Fruit fly (Drosophila melanogaster) whole organism, embryonic: ENCODE data around the gene Ptp10D.

ENCODE experiments used
- BEAF-32 ChIP-seq: fragments of 200-800 bp; sonication (Bioruptor generic); optimal IDR thresholded peaks from 3 replicates; lab custom pipeline; 2017; ENCODE audit warnings: missing biosample characterization, missing genetic modification characterization, mild to moderate bottlenecking, moderate library complexity, missing genetic modification reagents
- Blimp-1 ChIP-seq: fragments of 200-800 bp; sonication (Bioruptor generic); optimal IDR thresholded peaks from 3 replicates; lab custom pipeline; 2018; ENCODE audit warnings: missing biosample characterization, missing genetic modification characterization, mild to moderate bottlenecking, moderate library complexity, missing genetic modification reagents
- CG12769 ChIP-seq: fragments of 200-800 bp; sonication (Bioruptor generic); optimal IDR thresholded peaks from 2 replicates; lab custom pipeline; 2019; ENCODE audit warnings: missing biosample characterization, mild to moderate bottlenecking, missing genetic modification characterization, moderate library complexity
- CG13123 ChIP-seq: fragments of 200-800 bp; sonication (Bioruptor generic); optimal IDR thresholded peaks from 2 replicates; lab custom pipeline; 2016; ENCODE audit warnings: missing biosample characterization, missing genetic modification characterization
- CG13287 ChIP-seq: fragments of 200-800 bp; sonication (Bioruptor generic); IDR thresholded peaks from 2 replicates; pipeline ENCODE4 v1.3.6; 2022; ENCODE audit warnings: missing biosample characterization, missing genetic modification characterization; ENCODE audit not compliant: partially characterized antibody
- CG13296 ChIP-seq: fragments of 200-800 bp; sonication (Bioruptor generic); optimal IDR thresholded peaks from 3 replicates; lab custom pipeline; 2018; ENCODE audit warnings: missing biosample characterization, mild to moderate bottlenecking, missing genetic modification characterization
- CG13775 ChIP-seq: fragments of 200-800 bp; sonication (Bioruptor generic); optimal IDR thresholded peaks from 3 replicates; lab custom pipeline; 2017; ENCODE audit warnings: missing biosample characterization, mild to moderate bottlenecking, missing genetic modification characterization
- CG16863 ChIP-seq: fragments of 200-800 bp; sonication (Bioruptor generic); optimal IDR thresholded peaks from 3 replicates; lab custom pipeline; 2016; ENCODE audit warnings: missing biosample characterization, missing genetic modification characterization
- CG18262 ChIP-seq: fragments of 200-800 bp; optimal IDR thresholded peaks from 3 replicates; lab custom pipeline; 2019; ENCODE audit warnings: missing biosample characterization, mild to moderate bottlenecking, missing genetic modification characterization, moderate library complexity
- CG2120 ChIP-seq: fragments of 200-800 bp; sonication (Bioruptor generic); optimal IDR thresholded peaks from 3 replicates; lab custom pipeline; 2016; ENCODE audit warnings: missing biosample characterization, missing genetic modification characterization
- CG2678 ChIP-seq: fragments of 200-800 bp; sonication (Bioruptor generic); optimal IDR thresholded peaks from 3 replicates; lab custom pipeline; 2019; ENCODE audit warnings: missing biosample characterization, mild to moderate bottlenecking, missing genetic modification characterization, moderate library complexity
- CG3726 ChIP-seq: fragments of 200-800 bp; sonication (Bioruptor generic); IDR thresholded peaks from 3 replicates; pipeline ENCODE4, ENCODE4 v1.3.6; 2022; ENCODE audit warnings: missing biosample characterization, missing genetic modification characterization
- CG6175 ChIP-seq: fragments of 200-800 bp; sonication (Bioruptor generic); IDR thresholded peaks from 3 replicates; pipeline ENCODE4 v1.3.6; 2022; ENCODE audit warnings: missing biosample characterization, missing genetic modification characterization
- CG6854 ChIP-seq: fragments of 200-800 bp; sonication (Bioruptor generic); optimal IDR thresholded peaks from 3 replicates; lab custom pipeline; 2017; ENCODE audit warnings: missing biosample characterization, mild to moderate bottlenecking, missing genetic modification characterization
- CG8281 ChIP-seq: fragments of 200-800 bp; sonication (Bioruptor generic); optimal IDR thresholded peaks from 2 replicates; lab custom pipeline; 2018; ENCODE audit warnings: missing biosample characterization, mild to moderate bottlenecking, missing genetic modification characterization, moderate library complexity
- CG8290 ChIP-seq, 3 experiments: fragments of 200-800 bp; sonication (Bioruptor generic); optimal IDR thresholded peaks; 2 replicates each; lab custom pipeline; 2016 to 2019; ENCODE audit warnings: missing biosample characterization in 3 of 3, missing genetic modification characterization in 3 of 3, mild to moderate bottlenecking in 2 of 3, moderate library complexity in 1 of 3
- CG8388 ChIP-seq: fragments of 200-800 bp; sonication (Bioruptor generic); optimal IDR thresholded peaks from 2 replicates; lab custom pipeline; 2019; ENCODE audit warnings: missing biosample characterization, mild to moderate bottlenecking, missing genetic modification characterization, moderate library complexity
- CG8765 ChIP-seq: fragments of 200-800 bp; sonication (Bioruptor generic); IDR thresholded peaks from 2 replicates; pipeline ENCODE4 v1.3.6; 2022; ENCODE audit warnings: missing biosample characterization, missing genetic modification characterization
- D ChIP-seq, 2 experiments: fragments of 200-800 bp in 1 of 2; fragments of >200 bp in 1 of 2; sonication (Bioruptor generic) in 1 of 2; optimal IDR thresholded peaks; 2 replicates in 1 of 2; 3 replicates in 1 of 2; lab custom pipeline; 2017; ENCODE audit warnings: mild to moderate bottlenecking in 1 of 2, missing biosample characterization in 1 of 2, missing genetic modification characterization in 1 of 2, missing genetic modification reagents in 1 of 2
- Dad ChIP-seq: fragments of 200-800 bp; sonication (Bioruptor generic); optimal IDR thresholded peaks from 3 replicates; lab custom pipeline; 2016; ENCODE audit warnings: missing biosample characterization, missing genetic modification characterization
- Deaf1 ChIP-seq: fragments of 200-800 bp; optimal IDR thresholded peaks from 3 replicates; lab custom pipeline; 2019; ENCODE audit warnings: missing biosample characterization, mild to moderate bottlenecking, missing genetic modification characterization, moderate library complexity
- Doc3 ChIP-seq: fragments of 200-800 bp; sonication (Bioruptor generic); IDR thresholded peaks from 3 replicates; pipeline ENCODE4 v1.3.6; 2022; ENCODE audit warnings: missing biosample characterization, missing genetic modification characterization; ENCODE audit not compliant: partially characterized antibody
- Drgx ChIP-seq: fragments of 200-800 bp; sonication (Bioruptor generic); IDR thresholded peaks from 2 replicates; pipeline ENCODE4 v1.3.6; 2022; ENCODE audit warnings: missing biosample characterization, missing genetic modification characterization
- Hsf ChIP-seq: fragments of 200-800 bp; sonication (Bioruptor generic); optimal IDR thresholded peaks from 3 replicates; lab custom pipeline; 2016; ENCODE audit warnings: missing biosample characterization, missing genetic modification characterization
- Jarid2 ChIP-seq: fragments of 200-800 bp; sonication (Bioruptor generic); optimal IDR thresholded peaks from 3 replicates; lab custom pipeline; 2017; ENCODE audit warnings: mild to moderate bottlenecking, missing biosample characterization, missing genetic modification reagents, missing genetic modification characterization
- MTF-1 ChIP-seq: fragments of 200-800 bp; sonication (Bioruptor generic); optimal IDR thresholded peaks from 2 replicates; lab custom pipeline; 2018; ENCODE audit warnings: missing biosample characterization, mild to moderate bottlenecking, missing genetic modification characterization, borderline replicate concordance
- Mrtf ChIP-seq: fragments of 200-800 bp; sonication (Bioruptor generic); IDR thresholded peaks from 3 replicates; pipeline ENCODE4 v1.3.6; 2022; ENCODE audit warnings: missing biosample characterization, missing genetic modification characterization
- NC2α ChIP-seq: fragments of 200-800 bp; sonication (Bioruptor generic); optimal IDR thresholded peaks from 2 replicates; lab custom pipeline; 2016; ENCODE audit warnings: missing biosample characterization, missing genetic modification characterization
- NFAT ChIP-seq: fragments of 200-800 bp; sonication (Bioruptor generic); IDR thresholded peaks from 2 replicates; pipeline ENCODE4 v1.3.6; 2022; ENCODE audit warnings: missing biosample characterization, missing genetic modification characterization
- Spps ChIP-seq: fragments of 200-800 bp; sonication (Bioruptor generic); optimal IDR thresholded peaks from 2 replicates; lab custom pipeline; 2018; ENCODE audit warnings: missing biosample characterization, mild to moderate bottlenecking, missing genetic modification characterization
- Usf ChIP-seq: fragments of 200-800 bp; sonication (Bioruptor generic); optimal IDR thresholded peaks from 2 replicates; lab custom pipeline; 2017; ENCODE audit warnings: missing genotype, missing biosample characterization, missing genetic modification characterization
- Xbp1 ChIP-seq: fragments of 200-800 bp; sonication (Bioruptor generic); optimal IDR thresholded peaks from 3 replicates; lab custom pipeline; 2016; ENCODE audit warnings: missing biosample characterization, mild to moderate bottlenecking, missing genetic modification characterization
- Xrp1 ChIP-seq: fragments of 200-800 bp; sonication (Bioruptor generic); IDR thresholded peaks from 2 replicates; pipeline ENCODE4 v1.3.6; 2022; ENCODE audit warnings: missing biosample characterization, missing genetic modification characterization
- al ChIP-seq: fragments of 200-800 bp; sonication (Bioruptor generic); IDR thresholded peaks from 2 replicates; pipeline ENCODE4 v1.3.6; 2022; ENCODE audit warnings: missing biosample characterization, missing genetic modification characterization
- ash1 ChIP-seq: fragments of 200-800 bp; sonication (Bioruptor generic); optimal IDR thresholded peaks from 2 replicates; lab custom pipeline; 2018; ENCODE audit warnings: missing biosample characterization, mild to moderate bottlenecking, missing genetic modification characterization
- caup ChIP-seq: fragments of 200-800 bp; sonication (Bioruptor generic); optimal IDR thresholded peaks from 3 replicates; lab custom pipeline; 2017; ENCODE audit warnings: missing biosample characterization, mild to moderate bottlenecking, missing genetic modification characterization, moderate library complexity; ENCODE audit not compliant: severe bottlenecking
- crol ChIP-seq: fragments of 200-800 bp; sonication (Bioruptor generic); IDR thresholded peaks from 2 replicates; pipeline ENCODE4 v1.3.6; 2022; ENCODE audit warnings: missing biosample characterization, missing genetic modification characterization
- dpn ChIP-seq, 2 experiments: fragments of 200-800 bp; sonication (Bioruptor generic); optimal IDR thresholded peaks; 3 replicates each; lab custom pipeline; 2016; ENCODE audit warnings: missing biosample characterization in 2 of 2, missing genetic modification characterization in 2 of 2
- ftz-f1 ChIP-seq: fragments of 200-800 bp; sonication (Bioruptor generic); optimal IDR thresholded peaks from 2 replicates; lab custom pipeline; 2016; ENCODE audit warnings: missing biosample characterization, missing genetic modification characterization
- gro ChIP-seq: fragments of 200-800 bp; sonication (Bioruptor generic); optimal IDR thresholded peaks from 2 replicates; lab custom pipeline; 2016; ENCODE audit warnings: missing biosample characterization, missing genetic modification characterization
- inv ChIP-seq: fragments of 200-800 bp; sonication (Bioruptor generic); IDR thresholded peaks from 2 replicates; pipeline ENCODE4 v1.3.6; 2022; ENCODE audit warnings: missing biosample characterization, missing genetic modification characterization; ENCODE audit not compliant: partially characterized antibody
- klu ChIP-seq: fragments of 200-800 bp; sonication (Bioruptor generic); IDR thresholded peaks from 2 replicates; pipeline ENCODE4 v1.3.6; 2022; ENCODE audit warnings: missing biosample characterization, missing genetic modification characterization
- scrt ChIP-seq: fragments of 200-800 bp; sonication (Bioruptor generic); optimal IDR thresholded peaks from 2 replicates; lab custom pipeline; 2018; ENCODE audit warnings: missing biosample characterization, mild to moderate bottlenecking, missing genetic modification characterization, moderate library complexity
- sr ChIP-seq: fragments of 200-800 bp; sonication (Bioruptor generic); IDR thresholded peaks from 3 replicates; pipeline ENCODE4 v1.3.6; 2022; ENCODE audit warnings: missing biosample characterization, missing genetic modification characterization
- stc ChIP-seq: fragments of 200-800 bp; sonication (Bioruptor generic); IDR thresholded peaks from 2 replicates; pipeline ENCODE4 v1.3.6; 2022; ENCODE audit warnings: missing biosample characterization, missing genetic modification characterization
- tll ChIP-seq, 2 experiments: fragments of 200-800 bp in 1 of 2; fragments of >200 bp in 1 of 2; sonication (Bioruptor generic) in 1 of 2; optimal IDR thresholded peaks; 2 replicates each; lab custom pipeline; 2017 to 2019; ENCODE audit warnings: missing biosample characterization in 2 of 2, missing genetic modification characterization in 2 of 2, mild to moderate bottlenecking in 1 of 2, moderate library complexity in 1 of 2
- toy ChIP-seq: fragments of 200-800 bp; sonication (Bioruptor generic); IDR thresholded peaks from 2 replicates; pipeline ENCODE4 v1.3.6; 2022; ENCODE audit warnings: missing biosample characterization, missing genetic modification characterization
- yki ChIP-seq: fragments of >200 bp; optimal IDR thresholded peaks from 3 replicates; lab custom pipeline; 2018

Ptp10D gene

DNA sequence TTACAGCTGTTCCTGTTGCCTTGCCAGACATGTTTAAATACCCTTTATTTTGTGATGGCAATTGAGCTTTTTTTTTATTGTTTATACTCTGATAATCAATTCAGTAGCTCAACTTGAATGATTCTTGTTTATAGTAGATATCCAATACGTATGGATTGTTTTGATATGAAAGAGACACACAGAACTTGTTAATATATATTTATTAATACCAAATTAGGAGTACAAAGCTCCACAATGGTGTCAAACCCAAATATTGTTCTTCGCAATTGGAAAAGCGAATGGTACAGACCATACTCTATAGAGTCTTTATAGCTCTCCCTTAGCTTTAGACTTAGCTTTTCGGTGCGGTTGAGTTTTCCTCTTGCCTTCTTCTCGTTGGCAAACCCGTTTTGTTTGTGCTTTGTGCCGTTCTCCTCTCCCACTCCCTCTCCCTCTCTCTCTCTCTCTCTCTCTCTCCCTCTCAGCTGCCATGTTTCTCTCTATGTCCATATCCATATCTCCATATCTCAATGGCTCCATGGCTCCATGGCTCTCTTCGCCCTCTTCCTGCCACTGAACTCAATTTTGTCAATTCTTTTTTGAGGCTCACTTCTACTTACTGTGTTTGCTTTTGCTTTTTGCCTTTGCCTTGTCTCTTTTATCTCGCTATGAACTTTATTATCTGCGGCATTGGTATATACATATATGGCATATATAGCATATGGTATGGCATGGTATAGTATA is 64.3 kb downstream of the Ptp10D start (continued):
- TF ChIP-seq toy (GFP tag; lab: Robert Waterston, UW) (no peak), scrt (GFP tag; lab: Kevin White, UChicago) (peak; percentile 28), Drgx (peak; percentile 11; the same call in 1 of the 2 replicates), Jarid2 (GFP tag; lab: Kevin White, UChicago) (no peak), CG6175 (GFP tag; lab: Robert Waterston, UW) (no peak), CG13287 (GFP tag; lab: Robert Waterston, UW) (peak; percentile 35), CG2678 (peak; percentile 59), CG13775 (GFP tag; lab: Kevin White, UChicago) (no peak), Doc3 (GFP tag; lab: Robert Waterston, UW) (peak; percentile 15; the same call in 1 of the 3 replicates), inv (no peak), CG13296 (GFP tag; lab: Kevin White, UChicago) (peak; percentile 73), MTF-1 (GFP tag; lab: Kevin White, UChicago) (peak; percentile 71), gro (GFP tag; lab: Kevin White, UChicago) (peak; percentile 54), Xbp1 (GFP tag; lab: Kevin White, UChicago) (no peak), tll (GFP tag; optimal IDR thresholded peaks at IDR 0.05; lab: Kevin White, UChicago) (no peak), ftz-f1 (GFP tag; lab: Kevin White, UChicago) (peak; percentile 4), crol (GFP tag; lab: Robert Waterston, UW) (peak; percentile 60; the same call in 1 of the 2 replicates), sr (GFP tag; lab: Robert Waterston, UW) (peak; percentile 49; the same call in 1 of the 3 replicates), Spps (no peak), klu (no peak), caup (GFP tag; lab: Kevin White, UChicago) (peak; percentile 71), Hsf (no peak), D (optimal IDR thresholded peaks at IDR 0.05; lab: Kevin White, UChicago) (no peak), D (GFP tag; optimal IDR thresholded peaks at IDR 0.05; lab: Kevin White, UChicago) (no peak), CG8765 (GFP tag; lab: Robert Waterston, UW) (no peak), CG12769 (tag; lab: Kevin White, UChicago) (peak; percentile 19), CG3726 (no peak), yki (peak; percentile 68), Xrp1 (GFP tag; lab: Robert Waterston, UW) (peak; percentile 42; the same call in 1 of the 2 replicates), NFAT (no peak), CG6854 (GFP tag; lab: Kevin White, UChicago) (peak; percentile 74), BEAF-32 (no peak), CG8290 (GFP tag; optimal IDR thresholded peaks at IDR 0.05; lab: Kevin White, UChicago) (no peak), CG8290 (tag; optimal IDR thresholded peaks at IDR 0.05; lab: Kevin White, UChicago) (peak in 1 of 2 experiments; percentile 42), CG16863 (peak; percentile 7), NC2α (peak; percentile 28), CG13123 (GFP tag; lab: Kevin White, UChicago) (no peak), dpn (GFP tag; optimal IDR thresholded peaks at IDR 0.05; lab: Kevin White, UChicago) (peak in 1 of 2 experiments; percentile 11), CG18262 (tag; lab: Kevin White, UChicago) (peak; percentile 6), al (GFP tag; lab: Robert Waterston, UW) (no peak), CG8281 (tag; lab: Kevin White, UChicago) (peak; percentile 93), Usf (no peak), Deaf1 (peak; percentile 17), Blimp-1 (GFP tag; lab: Kevin White, UChicago) (no peak), stc (GFP tag; lab: Robert Waterston, UW) (peak; percentile 26; the same call in 1 of the 2 replicates), CG2120 (GFP tag; lab: Kevin White, UChicago) (peak; percentile 19), CG8388 (GFP tag; lab: Kevin White, UChicago) (no peak), Dad (no peak), ash1 (GFP tag; lab: Kevin White, UChicago) (peak; percentile 9), Mrtf (GFP tag; lab: Robert Waterston, UW) (no peak)
